Worm (Caenorhabditis elegans) whole organism, L4 larva: ENCODE data around the gene T11B7.1.

Source experiments
- F10B5.3 ChIP-seq: sonication (generic microtip); optimal IDR thresholded peaks from 2 replicates; lab custom pipeline; 2016; ENCODE audit warnings: mild to moderate bottlenecking, missing genetic modification characterization, missing compliant biosample characterization
- F37D6.2 ChIP-seq: sonication (generic microtip); optimal IDR thresholded peaks from 2 replicates; lab custom pipeline; 2016; ENCODE audit warnings: mild to moderate bottlenecking, missing genetic modification characterization, missing compliant biosample characterization
- F49E8.2 ChIP-seq: sonication (generic microtip); optimal IDR thresholded peaks from 2 replicates; lab custom pipeline; 2016; ENCODE audit warnings: missing compliant biosample characterization, mild to moderate bottlenecking, missing genetic modification characterization, borderline replicate concordance
- T20F7.1 ChIP-seq: fragments of 200-800 bp; sonication (Bioruptor generic); optimal IDR thresholded peaks from 2 replicates; lab custom pipeline; 2018; ENCODE audit warnings: mild to moderate bottlenecking, missing genetic modification characterization, missing compliant biosample characterization
- T26A8.4 ChIP-seq: fragments of 200-800 bp; sonication (Bioruptor generic); IDR thresholded peaks from 2 replicates; pipeline ENCODE4 v1.3.6; 2022; ENCODE audit warnings: missing genetic modification characterization, missing compliant biosample characterization
- Y105C5A.15 ChIP-seq: fragments of 200-800 bp; sonication (Bioruptor generic); IDR thresholded peaks from 2 replicates; pipeline ENCODE4 v1.3.6; 2022; ENCODE audit warnings: missing genetic modification characterization, missing compliant biosample characterization
- ZK337.2 ChIP-seq: fragments of 200-800 bp; sonication (Bioruptor generic); IDR thresholded peaks from 2 replicates; pipeline ENCODE4 v1.3.6; 2022; ENCODE audit warnings: missing genetic modification reagents, missing genetic modification characterization, missing compliant biosample characterization
- aly-2 ChIP-seq: sonication (generic microtip); optimal IDR thresholded peaks from 2 replicates; lab custom pipeline; 2018; ENCODE audit warnings: missing biosample characterization, missing genetic modification characterization
- ama-1 ChIP-seq: fragments of 150-350 bp; optimal IDR thresholded peaks from 2 replicates; lab custom pipeline; 2014; ENCODE audit warnings: inconsistent platforms, mixed read lengths
- ceh-28 ChIP-seq: fragments of 150-350 bp; optimal IDR thresholded peaks from 2 replicates; lab custom pipeline; 2014; ENCODE audit warnings: missing biosample characterization, missing genetic modification reagents, missing genetic modification characterization
- ceh-32 ChIP-seq: sonication (generic microtip); optimal IDR thresholded peaks from 2 replicates; lab custom pipeline; 2016; ENCODE audit warnings: mild to moderate bottlenecking, missing genetic modification characterization, missing compliant biosample characterization; ENCODE audit not compliant: poor library complexity
- ceh-44 ChIP-seq: fragments of 200-800 bp; sonication (Bioruptor generic); IDR thresholded peaks from 2 replicates; pipeline ENCODE4 v1.3.6; 2022; ENCODE audit warnings: missing genetic modification reagents, missing genetic modification characterization, missing compliant biosample characterization
- ceh-62 ChIP-seq: sonication (generic microtip); optimal IDR thresholded peaks from 2 replicates; lab custom pipeline; 2017; ENCODE audit warnings: missing biosample characterization, missing genetic modification characterization
- ceh-82 ChIP-seq: sonication (generic microtip); optimal IDR thresholded peaks from 2 replicates; lab custom pipeline; 2017; ENCODE audit warnings: missing biosample characterization, missing genetic modification characterization
- ces-1 ChIP-seq: fragments of 150-350 bp; sonication (generic microtip); optimal IDR thresholded peaks from 4 replicates; lab custom pipeline; 2014; ENCODE audit warnings: missing biosample characterization, missing genetic modification reagents, missing genetic modification characterization
- cey-2 ChIP-seq: sonication (generic microtip); optimal IDR thresholded peaks from 3 replicates; lab custom pipeline; 2017; ENCODE audit warnings: missing genetic modification characterization, mild to moderate bottlenecking, missing compliant biosample characterization, antibody characterized with exemption, borderline replicate concordance; ENCODE audit not compliant: insufficient read depth
- daf-12 ChIP-seq: fragments of 150-350 bp; optimal IDR thresholded peaks from 2 replicates; lab custom pipeline; 2014; ENCODE audit warnings: missing biosample characterization, missing genetic modification reagents, missing genetic modification characterization
- daf-19 ChIP-seq: fragments of 200-800 bp; sonication (Bioruptor generic); conservative IDR thresholded peaks from 2 replicates; pipeline ENCODE4 v1.3.6; 2022; ENCODE audit warnings: missing genetic modification characterization, missing compliant biosample characterization
- dmd-8 ChIP-seq: fragments of 200-800 bp; sonication (Bioruptor generic); IDR thresholded peaks from 2 replicates; pipeline ENCODE4 v1.3.6; 2022; ENCODE audit warnings: missing genetic modification characterization, missing compliant biosample characterization
- dpl-1 ChIP-seq: fragments of 150-350 bp; optimal IDR thresholded peaks from 2 replicates; lab custom pipeline; 2014; ENCODE audit warnings: missing biosample characterization, missing genetic modification reagents, missing genetic modification characterization
- egl-27 ChIP-seq: sonication (generic microtip); optimal IDR thresholded peaks from 3 replicates; lab custom pipeline; 2017; ENCODE audit warnings: missing biosample characterization, missing genetic modification reagents, missing genetic modification characterization
- hlh-11 ChIP-seq: fragments of 200-800 bp; sonication (Bioruptor generic); optimal IDR thresholded peaks from 2 replicates; lab custom pipeline; 2018; ENCODE audit warnings: mild to moderate bottlenecking, missing genetic modification characterization, missing compliant biosample characterization
- jun-1 ChIP-seq: fragments of 150-350 bp; optimal IDR thresholded peaks from 2 replicates; lab custom pipeline; 2014; ENCODE audit warnings: missing biosample characterization, missing genetic modification reagents, missing genetic modification characterization
- lim-7 ChIP-seq: fragments of 200-800 bp; sonication (Bioruptor generic); IDR thresholded peaks from 2 replicates; pipeline ENCODE4 v1.3.6; 2022; ENCODE audit warnings: missing genetic modification characterization, missing compliant biosample characterization
- lin-13 ChIP-seq: fragments of 150-350 bp; optimal IDR thresholded peaks from 2 replicates; lab custom pipeline; 2014; ENCODE audit warnings: missing biosample characterization, missing genetic modification reagents, missing genetic modification characterization
- lin-15B ChIP-seq: fragments of 150-350 bp; sonication (generic microtip); optimal IDR thresholded peaks from 3 replicates; lab custom pipeline; 2014; ENCODE audit warnings: missing biosample characterization, missing genetic modification characterization
- madf-9 ChIP-seq: fragments of 200-800 bp; sonication (Bioruptor generic); conservative IDR thresholded peaks from 2 replicates; pipeline ENCODE4 v1.3.6; 2022; ENCODE audit warnings: missing genetic modification reagents, missing genetic modification characterization, missing compliant biosample characterization
- mdl-1 ChIP-seq, 2 experiments: fragments of 150-350 bp in 1 of 2; sonication (generic microtip) in 1 of 2; optimal IDR thresholded peaks; 2 replicates each; lab custom pipeline; 2014 to 2017; ENCODE audit warnings: missing biosample characterization in 2 of 2, missing genetic modification characterization in 2 of 2
- mxl-2 ChIP-seq: fragments of 200-800 bp; sonication (Bioruptor generic); conservative IDR thresholded peaks from 2 replicates; pipeline ENCODE4 v1.3.6; 2022; ENCODE audit warnings: missing genetic modification reagents, missing genetic modification characterization, missing compliant biosample characterization
- mxl-3 ChIP-seq: fragments of 200-800 bp; sonication (Bioruptor generic); optimal IDR thresholded peaks from 2 replicates; lab custom pipeline; 2018; ENCODE audit warnings: mild to moderate bottlenecking, missing genetic modification characterization, missing compliant biosample characterization
- nhr-10 ChIP-seq: fragments of 150-350 bp; optimal IDR thresholded peaks from 2 replicates; lab custom pipeline; 2014; ENCODE audit warnings: missing biosample characterization, missing genetic modification characterization
- nhr-102 ChIP-seq: sonication (generic microtip); optimal IDR thresholded peaks from 2 replicates; lab custom pipeline; 2016; ENCODE audit warnings: mild to moderate bottlenecking, missing genetic modification characterization, moderate library complexity, missing compliant biosample characterization
- nhr-111 ChIP-seq: fragments of 200-800 bp; sonication (Bioruptor generic); optimal IDR thresholded peaks from 2 replicates; lab custom pipeline; 2018; ENCODE audit warnings: mild to moderate bottlenecking, missing genetic modification characterization, missing compliant biosample characterization
- nhr-237 ChIP-seq: sonication (generic microtip); optimal IDR thresholded peaks from 2 replicates; lab custom pipeline; 2017; ENCODE audit warnings: missing biosample characterization, missing genetic modification characterization
- nhr-42 ChIP-seq: fragments of 200-800 bp; sonication (Bioruptor generic); IDR thresholded peaks from 2 replicates; pipeline ENCODE4 v1.3.6; 2022; ENCODE audit warnings: missing genetic modification characterization, missing compliant biosample characterization
- nhr-76 ChIP-seq: fragments of 150-350 bp; optimal IDR thresholded peaks from 2 replicates; lab custom pipeline; 2014; ENCODE audit warnings: missing biosample characterization, missing genetic modification characterization
- nhr-77 ChIP-seq: fragments of 150-350 bp; optimal IDR thresholded peaks from 2 replicates; lab custom pipeline; 2014; ENCODE audit warnings: missing biosample characterization, missing genetic modification characterization
- pha-4 ChIP-seq, 2 experiments: fragments of 150-350 bp in 1 of 2; fragments of 200-800 bp in 1 of 2; sonication (Bioruptor generic) in 1 of 2; IDR thresholded peaks in 1 of 2; optimal IDR thresholded peaks in 1 of 2; 2 replicates each; pipeline versions ENCODE4 v1.3.6 to Lab custom; 2014 to 2022; ENCODE audit warnings: missing genetic modification characterization in 2 of 2, missing genetic modification reagents in 2 of 2, missing biosample characterization in 1 of 2, missing compliant biosample characterization in 1 of 2
- rbr-2 ChIP-seq: sonication (generic microtip); optimal IDR thresholded peaks from 2 replicates; lab custom pipeline; 2016; ENCODE audit warnings: missing genotype, missing genetic modification characterization, missing compliant biosample characterization
- sdz-12 ChIP-seq: fragments of 200-800 bp; sonication (Bioruptor generic); optimal IDR thresholded peaks from 2 replicates; lab custom pipeline; 2018; ENCODE audit warnings: mild to moderate bottlenecking, missing genetic modification characterization, missing compliant biosample characterization
- skn-1 ChIP-seq: fragments of 150-350 bp; optimal IDR thresholded peaks from 2 replicates; lab custom pipeline; 2014; ENCODE audit warnings: missing biosample characterization, missing genetic modification characterization
- snpc-1.2 ChIP-seq: fragments of 200-800 bp; sonication (Bioruptor generic); IDR thresholded peaks from 2 replicates; pipeline ENCODE4 v1.3.6; 2022; ENCODE audit warnings: missing genetic modification reagents, missing genetic modification characterization, missing compliant biosample characterization
- tra-1 ChIP-seq: fragments of 200-800 bp; sonication (Bioruptor generic); IDR thresholded peaks from 2 replicates; pipeline ENCODE4 v1.3.6; 2022; ENCODE audit warnings: missing genetic modification reagents, missing genetic modification characterization, missing compliant biosample characterization
- unc-130 ChIP-seq: sonication (generic microtip); optimal IDR thresholded peaks from 2 replicates; lab custom pipeline; 2016; ENCODE audit warnings: missing genetic modification reagents, missing genetic modification characterization, missing compliant biosample characterization
- unc-62 ChIP-seq, 3 experiments: fragments of 150-350 bp in 1 of 3; sonication (generic microtip); optimal IDR thresholded peaks in 2 of 3; peaks in 1 of 3; 1 replicate in 1 of 3; 2 replicates in 2 of 3; lab custom pipeline; 2014 to 2017; ENCODE audit warnings: missing biosample characterization in 3 of 3, missing genetic modification characterization in 3 of 3, missing genetic modification reagents in 3 of 3, missing genotype in 1 of 3
- zag-1 ChIP-seq: fragments of 150-350 bp; optimal IDR thresholded peaks from 2 replicates; lab custom pipeline; 2014; ENCODE audit warnings: missing biosample characterization, missing genetic modification characterization
- zfp-2 ChIP-seq: sonication (generic microtip); optimal IDR thresholded peaks from 2 replicates; lab custom pipeline; 2016; ENCODE audit warnings: mild to moderate bottlenecking, missing genetic modification characterization, missing compliant biosample characterization
- zfp-3 ChIP-seq: fragments of 200-800 bp; sonication (Bioruptor generic); conservative IDR thresholded peaks from 2 replicates; pipeline ENCODE4 v1.3.6; 2022; ENCODE audit warnings: missing genetic modification reagents, missing genetic modification characterization, missing compliant biosample characterization
- ztf-7 ChIP-seq: fragments of 150-350 bp; optimal IDR thresholded peaks from 2 replicates; lab custom pipeline; 2014; ENCODE audit warnings: missing biosample characterization, missing genetic modification characterization

T11B7.1 gene

DNA sequence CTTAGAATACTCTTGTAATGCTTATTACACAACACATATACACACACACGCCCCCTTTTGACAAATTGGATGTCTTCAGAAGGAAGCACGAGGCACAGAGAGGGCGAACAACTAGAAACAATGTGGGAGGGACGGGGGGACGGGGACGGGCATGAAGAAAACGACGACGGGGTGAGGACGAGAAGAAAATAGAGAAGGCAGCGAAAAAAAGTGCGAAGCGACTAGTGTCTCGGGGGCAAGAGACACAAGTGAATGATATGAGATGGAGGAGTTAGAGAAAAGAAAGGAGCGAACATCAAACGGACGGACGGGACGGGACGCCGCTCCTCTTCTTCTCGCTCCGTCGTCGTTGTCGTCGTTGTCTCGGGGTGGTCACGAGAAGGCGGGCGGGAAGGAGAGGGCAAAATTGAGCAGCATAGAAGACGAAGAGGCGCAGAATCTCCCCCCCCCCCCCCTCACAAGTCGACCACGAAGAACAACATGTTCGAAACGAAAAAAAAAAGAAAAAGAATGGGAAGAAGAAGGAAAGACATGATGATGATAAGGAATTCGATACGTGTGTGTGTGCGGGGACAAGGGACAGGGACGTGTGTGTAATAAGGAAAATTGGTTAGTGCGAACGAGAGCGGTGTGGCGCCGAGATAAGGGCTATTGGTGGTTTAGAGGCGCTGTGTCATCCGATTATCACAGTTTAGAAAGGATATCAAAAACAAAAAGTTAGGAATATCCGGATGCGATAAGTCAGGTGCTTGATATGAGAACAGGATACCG, 45.4 kb upstream of the T11B7.1 start (continued):
- TF ChIP-seq daf-19 (no peak), ZK337.2 (no peak), lin-15B (tag; lab: Kevin White, UChicago) (no peak), zfp-2 (no peak), pha-4 (GFP tag; IDR thresholded peaks at IDR 0.05; lab: Robert Waterston, UW) (peak; percentile 79; the same call in 1 of the 2 replicates), pha-4 (tag; optimal IDR thresholded peaks at IDR 0.05; lab: Kevin White, UChicago) (no peak), cey-2 (tag; lab: Kevin White, UChicago) (peak; percentile 93), T26A8.4 (GFP tag; lab: Robert Waterston, UW) (peak; percentile 68; the same call in 1 of the 2 replicates), nhr-102 (tag; lab: Kevin White, UChicago) (peak; percentile 66), ceh-44 (0 out of 2 replicates have a peak, but pooled peaks have one; percentile 31), skn-1 (tag; lab: Kevin White, UChicago) (no peak), mxl-2 (GFP tag; lab: Robert Waterston, UW) (no peak), ceh-28 (tag; lab: Kevin White, UChicago) (peak; percentile 30), egl-27 (tag; lab: Kevin White, UChicago) (no peak), lin-13 (peak; percentile 81), nhr-77 (peak; percentile 93), ceh-62 (tag; lab: Kevin White, UChicago) (no peak), nhr-111 (no peak), aly-2 (tag; lab: Kevin White, UChicago) (no peak), ama-1 (peak; percentile 3), zfp-3 (GFP tag; lab: Robert Waterston, UW) (no peak), nhr-42 (peak; percentile 35; the same call in 1 of the 2 replicates), madf-9 (GFP tag; lab: Robert Waterston, UW) (0 out of 2 replicates have a peak, but pooled peaks have one; percentile 3), unc-62 (GFP tag; optimal IDR thresholded peaks at IDR 0.05 in 1 of 2; lab: Kevin White, UChicago) (peak in 1 of 2 experiments; percentile 98), unc-62 (tag; optimal IDR thresholded peaks at IDR 0.05; lab: Kevin White, UChicago) (peak; percentile 95), zag-1 (tag; lab: Kevin White, UChicago) (no peak), sdz-12 (GFP tag; lab: Kevin White, UChicago) (peak; percentile 31), Y105C5A.15 (GFP tag; lab: Robert Waterston, UW) (no peak), dmd-8 (GFP tag; lab: Robert Waterston, UW) (no peak), F10B5.3 (tag; lab: Kevin White, UChicago) (peak; percentile 27), dpl-1 (GFP tag; lab: Kevin White, UChicago) (no peak), jun-1 (peak; percentile 52), ztf-7 (no peak), mxl-3 (GFP tag; lab: Kevin White, UChicago) (peak; percentile 93), lim-7 (no peak), daf-12 (tag; lab: Kevin White, UChicago) (no peak), tra-1 (GFP tag; lab: Robert Waterston, UW) (peak; percentile 93), ces-1 (GFP tag; lab: Kevin White, UChicago) (peak; percentile 1), F37D6.2 (peak; percentile 72), nhr-76 (no peak), ceh-32 (peak; percentile 15), hlh-11 (tag; lab: Kevin White, UChicago) (peak; percentile 99), nhr-10 (tag; lab: Kevin White, UChicago) (peak; percentile 88), nhr-237 (tag; lab: Kevin White, UChicago) (no peak), snpc-1.2 (GFP tag; lab: Robert Waterston, UW) (no peak), T20F7.1 (GFP tag; lab: Kevin White, UChicago) (peak; percentile 86), mdl-1 (tag; optimal IDR thresholded peaks at IDR 0.05; lab: Kevin White, UChicago) (peak; percentile 73 to 97), unc-130 (GFP tag; lab: Kevin White, UChicago) (no peak), rbr-2 (tag; lab: Kevin White, UChicago) (peak; percentile 86), F49E8.2 (tag; lab: Kevin White, UChicago) (no peak), ceh-82 (tag; lab: Kevin White, UChicago) (no peak)
